Worm (Caenorhabditis elegans): ENCODE measurements around the gene B0432.14.

DNA sequence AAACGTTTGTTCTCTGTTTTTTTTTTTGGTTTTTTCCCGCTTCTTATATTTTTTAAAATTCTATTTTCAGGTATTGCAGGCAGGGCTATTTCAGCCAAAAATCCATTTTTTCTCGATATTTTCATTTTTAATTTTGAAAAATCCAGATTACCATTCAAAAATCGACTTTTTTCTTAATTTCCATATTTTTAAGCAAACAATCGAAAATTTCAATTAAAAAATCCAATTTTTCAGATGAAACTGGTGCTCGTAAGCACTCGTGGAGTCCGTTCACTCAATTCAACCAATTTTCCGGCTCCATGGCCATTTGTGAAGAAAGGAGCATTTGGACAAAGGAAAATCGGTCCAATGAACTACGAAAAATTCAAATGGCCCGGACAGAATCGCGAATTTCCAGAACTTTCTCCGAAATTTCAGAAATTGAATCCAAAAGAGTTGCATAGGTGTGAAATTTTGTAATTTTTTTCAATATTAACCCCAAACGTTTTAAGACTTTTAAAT, 24.6 kb downstream of the B0432.14 start, which contains the start of gene mrpl-41:
- no peak for TF ChIP-seq aptf-3 (GFP tag; IDR thresholded peaks at IDR 0.05)
- no peak for TF ChIP-seq nhr-120 (GFP tag; IDR thresholded peaks at IDR 0.05)
- TF ChIP-seq F57A8.1 (GFP tag; optimal IDR thresholded peaks at IDR 0.05), result no peak
- TF ChIP-seq tbx-9 (tag; optimal IDR thresholded peaks at IDR 0.05; ENCODE audit: borderline replicate concordance), result no peak
- TF ChIP-seq unc-62 (GFP tag; optimal IDR thresholded peaks at IDR 0.05), result no peak

Data from whole organism, young adult.